Fruit fly (Drosophila melanogaster) whole organism, wandering third instar larva: ENCODE data around the gene Msp300.

Experiments
- Abd-B ChIP-seq: fragments of >200 bp; optimal IDR thresholded peaks from 2 replicates; lab custom pipeline; 2017; ENCODE audit warnings: missing biosample characterization, missing genetic modification characterization
- CG32264 ChIP-seq: fragments of 200-800 bp; sonication (Bioruptor generic); optimal IDR thresholded peaks from 2 replicates; lab custom pipeline; 2016; ENCODE audit warnings: missing biosample characterization, missing genetic modification characterization
- CG9705 ChIP-seq: fragments of 200-800 bp; sonication (Bioruptor generic); optimal IDR thresholded peaks from 2 replicates; lab custom pipeline; 2018; ENCODE audit warnings: missing biosample characterization, mild to moderate bottlenecking, missing genetic modification characterization
- CrebA ChIP-seq: fragments of 200-800 bp; sonication (Bioruptor generic); optimal IDR thresholded peaks from 2 replicates; lab custom pipeline; 2016; ENCODE audit warnings: missing biosample characterization, mild to moderate bottlenecking, missing genetic modification characterization, borderline replicate concordance
- Dfd ChIP-seq: fragments of >200 bp; optimal IDR thresholded peaks from 2 replicates; lab custom pipeline; 2017; ENCODE audit warnings: missing biosample characterization, missing genetic modification characterization
- Dif ChIP-seq: fragments of 200-275, 200-300 bp; sonication (Bioruptor generic); optimal IDR thresholded peaks from 2 replicates; lab custom pipeline; 2018; ENCODE audit warnings: missing biosample characterization, missing genetic modification characterization; ENCODE audit not compliant: partially characterized antibody
- GATAd ChIP-seq: sonication (Bioruptor generic); optimal IDR thresholded peaks from 2 replicates; lab custom pipeline; 2016; ENCODE audit warnings: missing biosample characterization, missing genetic modification characterization
- HLH106 ChIP-seq: fragments of 200-800 bp; optimal IDR thresholded peaks from 3 replicates; lab custom pipeline; 2019; ENCODE audit warnings: missing biosample characterization, mild to moderate bottlenecking, missing genetic modification characterization, moderate library complexity
- Hnf4 ChIP-seq: fragments of 200-800 bp; sonication (Bioruptor generic); optimal IDR thresholded peaks from 2 replicates; lab custom pipeline; 2016; ENCODE audit warnings: missing biosample characterization, mild to moderate bottlenecking, missing genetic modification characterization
- Hr78 ChIP-seq: fragments of >200 bp; optimal IDR thresholded peaks from 2 replicates; lab custom pipeline; 2017; ENCODE audit warnings: missing biosample characterization, missing genetic modification characterization
- Hr83 ChIP-seq: fragments of 200-300 bp; sonication (Bioruptor generic); optimal IDR thresholded peaks from 2 replicates; lab custom pipeline; 2016; ENCODE audit warnings: missing biosample characterization, mild to moderate bottlenecking, missing genetic modification characterization, moderate library complexity; ENCODE audit not compliant: poor library complexity, severe bottlenecking
- Jra ChIP-seq: sonication (Bioruptor generic); optimal IDR thresholded peaks from 2 replicates; lab custom pipeline; 2016; ENCODE audit warnings: missing biosample characterization, missing genetic modification characterization
- Mio ChIP-seq: sonication (Bioruptor generic); optimal IDR thresholded peaks from 2 replicates; lab custom pipeline; 2016; ENCODE audit warnings: missing biosample characterization, missing genetic modification characterization
- Myc ChIP-seq: fragments of >200 bp; optimal IDR thresholded peaks from 2 replicates; lab custom pipeline; 2017
- OdsH ChIP-seq: fragments of 200-800 bp; sonication (Bioruptor generic); optimal IDR thresholded peaks from 2 replicates; lab custom pipeline; 2016; ENCODE audit warnings: missing biosample characterization, mild to moderate bottlenecking, missing genetic modification characterization
- Rel ChIP-seq, 2 experiments: fragments of 200-800 bp; sonication (Bioruptor generic) in 1 of 2; optimal IDR thresholded peaks; 2 replicates in 1 of 2; 3 replicates in 1 of 2; lab custom pipeline; 2016 to 2019; ENCODE audit warnings: mild to moderate bottlenecking in 2 of 2, missing biosample characterization in 2 of 2, missing genetic modification characterization in 2 of 2, moderate library complexity in 1 of 2
- Sp1 ChIP-seq: fragments of 200-800 bp; sonication (Bioruptor generic); optimal IDR thresholded peaks from 3 replicates; lab custom pipeline; 2019; ENCODE audit warnings: missing biosample characterization, mild to moderate bottlenecking, missing genetic modification characterization, moderate library complexity
- br ChIP-seq: fragments of 200-800 bp; sonication (Bioruptor generic); optimal IDR thresholded peaks from 2 replicates; lab custom pipeline; 2016; ENCODE audit warnings: missing biosample characterization, missing genetic modification characterization
- brk ChIP-seq: fragments of 200-800 bp; sonication (Bioruptor generic); optimal IDR thresholded peaks from 2 replicates; lab custom pipeline; 2016; ENCODE audit warnings: missing biosample characterization, mild to moderate bottlenecking, missing genetic modification characterization
- dl ChIP-seq, 2 experiments: fragments of 175-275, 200-275 bp in 1 of 2; fragments of 200-275 bp in 1 of 2; sonication (Bioruptor generic); optimal IDR thresholded peaks; lab custom pipeline; 2018; ENCODE audit warnings: mild to moderate bottlenecking in 2 of 2, missing biosample characterization in 2 of 2, missing genetic modification characterization in 2 of 2, moderate library complexity in 2 of 2; ENCODE audit not compliant: partially characterized antibody in 2 of 2, insufficient read depth in 1 of 2
- dmrt93B ChIP-seq: fragments of 200-800 bp; sonication (Bioruptor generic); optimal IDR thresholded peaks from 2 replicates; lab custom pipeline; 2018; ENCODE audit warnings: missing biosample characterization, mild to moderate bottlenecking, missing genetic modification characterization
- dsf ChIP-seq: sonication (Bioruptor generic); optimal IDR thresholded peaks from 2 replicates; lab custom pipeline; 2016; ENCODE audit warnings: missing biosample characterization, missing genetic modification characterization, borderline replicate concordance
- ey ChIP-seq: fragments of 200-800 bp; sonication (Bioruptor generic); optimal IDR thresholded peaks from 2 replicates; lab custom pipeline; 2016; ENCODE audit warnings: missing biosample characterization, missing genetic modification characterization
- foxo ChIP-seq, 2 experiments: fragments of 200-800 bp; sonication (Bioruptor generic); optimal IDR thresholded peaks; 2 replicates in 1 of 2; 3 replicates in 1 of 2; lab custom pipeline; 2016 to 2017; ENCODE audit warnings: missing biosample characterization in 2 of 2, missing genetic modification characterization in 2 of 2
- fru ChIP-seq: fragments of 200-800 bp; sonication (Bioruptor generic); optimal IDR thresholded peaks from 3 replicates; lab custom pipeline; 2016; ENCODE audit warnings: missing biosample characterization, mild to moderate bottlenecking, missing genetic modification characterization
- h ChIP-seq: fragments of 200-800 bp; sonication (Bioruptor generic); optimal IDR thresholded peaks from 3 replicates; lab custom pipeline; 2016; ENCODE audit warnings: missing biosample characterization, mild to moderate bottlenecking, missing genetic modification characterization
- jim ChIP-seq: fragments of 175-275, 200-325 bp; sonication (Bioruptor generic); optimal IDR thresholded peaks from 2 replicates; lab custom pipeline; 2016; ENCODE audit warnings: missing biosample characterization, mild to moderate bottlenecking, missing genetic modification characterization
- lola ChIP-seq: fragments of >200 bp; optimal IDR thresholded peaks from 2 replicates; lab custom pipeline; 2017; ENCODE audit warnings: missing biosample characterization, missing genetic modification characterization
- pan ChIP-seq: fragments of >200 bp; optimal IDR thresholded peaks from 2 replicates; lab custom pipeline; 2017
- psq ChIP-seq: fragments of 200-800 bp; sonication (Bioruptor generic); optimal IDR thresholded peaks from 3 replicates; lab custom pipeline; 2017; ENCODE audit warnings: missing biosample characterization, mild to moderate bottlenecking, missing genetic modification characterization, moderate library complexity
- rgr ChIP-seq: fragments of 200-800 bp; sonication (Bioruptor generic); optimal IDR thresholded peaks from 3 replicates; lab custom pipeline; 2016; ENCODE audit warnings: missing biosample characterization, mild to moderate bottlenecking, missing genetic modification characterization
- sv ChIP-seq: fragments of 200-800 bp; sonication (Bioruptor generic); optimal IDR thresholded peaks from 3 replicates; lab custom pipeline; 2016; ENCODE audit warnings: missing biosample characterization, missing genetic modification characterization
- tai ChIP-seq: sonication (Bioruptor generic); optimal IDR thresholded peaks from 2 replicates; lab custom pipeline; 2016; ENCODE audit warnings: missing biosample characterization, missing genetic modification characterization
- usp ChIP-seq: fragments of >200 bp; optimal IDR thresholded peaks from 2 replicates; lab custom pipeline; 2017; ENCODE audit warnings: missing biosample characterization, missing genetic modification characterization
- woc ChIP-seq: sonication (Bioruptor generic); optimal IDR thresholded peaks from 2 replicates; lab custom pipeline; 2016; ENCODE audit warnings: missing biosample characterization, mild to moderate bottlenecking, missing genetic modification characterization

Msp300 gene

dm6 chr2L:5088649-5089270, 11.9 kb upstream of the Msp300 start:
- TF ChIP-seq Sp1 (GFP tag; lab: Kevin White, UChicago) = no peak
- TF ChIP-seq Abd-B (GFP tag; lab: Kevin White, UChicago) = no peak
- no peak for TF ChIP-seq Hnf4 (GFP tag; lab: Kevin White, UChicago)
- no peak for TF ChIP-seq pan (lab: Kevin White, UChicago)
- TF ChIP-seq rgr (GFP tag; lab: Kevin White, UChicago) = no peak
- no peak for TF ChIP-seq sv
- no peak for TF ChIP-seq GATAd (GFP tag; lab: Kevin White, UChicago)
- TF ChIP-seq HLH106 (tag; lab: Kevin White, UChicago) = no peak
- no peak for TF ChIP-seq Dfd
- TF ChIP-seq dl (GFP tag; optimal IDR thresholded peaks at IDR 0.05; lab: Kevin White, UChicago; ENCODE audit: insufficient read depth in 1 of 2, partially characterized antibody in 2 of 2) = no peak
- TF ChIP-seq CrebA (GFP tag; lab: Kevin White, UChicago) = no peak
- no peak for TF ChIP-seq lola (GFP tag; lab: Kevin White, UChicago)
- no peak for TF ChIP-seq OdsH (GFP tag; lab: Kevin White, UChicago)
- TF ChIP-seq Mio = no peak
- no peak for TF ChIP-seq h (GFP tag; lab: Kevin White, UChicago)

- no peak for TF ChIP-seq woc (GFP tag; lab: Kevin White, UChicago)
- TF ChIP-seq ey (GFP tag; lab: Kevin White, UChicago) = no peak
- no peak for TF ChIP-seq usp (GFP tag; lab: Kevin White, UChicago)
- no peak for TF ChIP-seq Hr78
- no peak for TF ChIP-seq br (GFP tag; lab: Kevin White, UChicago)
- no peak for TF ChIP-seq tai (GFP tag; lab: Kevin White, UChicago)
- TF ChIP-seq jim (GFP tag; lab: Kevin White, UChicago) = no peak
- no peak for TF ChIP-seq brk
- TF ChIP-seq dmrt93B = no peak
- TF ChIP-seq Rel (GFP tag; optimal IDR thresholded peaks at IDR 0.05; lab: Kevin White, UChicago) = no peak
- TF ChIP-seq Rel (tag; optimal IDR thresholded peaks at IDR 0.05; lab: Kevin White, UChicago) = no peak
- no peak for TF ChIP-seq h (GFP tag; lab: Kevin White, UChicago)
- no peak for TF ChIP-seq pan (lab: Kevin White, UChicago)
- no peak for TF ChIP-seq Dif (GFP tag; lab: Kevin White, UChicago)
- no peak for TF ChIP-seq Sp1 (GFP tag; lab: Kevin White, UChicago)
- no peak for TF ChIP-seq GATAd (GFP tag; lab: Kevin White, UChicago)
- TF ChIP-seq Myc (lab: Kevin White, UChicago) = no peak
- no peak for TF ChIP-seq fru (GFP tag; lab: Kevin White, UChicago)
Observed at dm6 chr2L:5089642-5090041, 11.0 kb upstream of the Msp300 start.

- TF ChIP-seq Rel (GFP tag; optimal IDR thresholded peaks at IDR 0.05; lab: Kevin White, UChicago) (no peak), Rel (tag; optimal IDR thresholded peaks at IDR 0.05; lab: Kevin White, UChicago) (no peak), CG9705 (no peak), dsf (GFP tag; lab: Kevin White, UChicago) (no peak), Sp1 (GFP tag; lab: Kevin White, UChicago) (no peak), psq (GFP tag; lab: Kevin White, UChicago) (no peak), Jra (no peak), CrebA (GFP tag; lab: Kevin White, UChicago) (no peak), Dfd (no peak), OdsH (GFP tag; lab: Kevin White, UChicago) (no peak), pan (lab: Kevin White, UChicago) (no peak), lola (GFP tag; lab: Kevin White, UChicago) (no peak), brk (no peak), CG32264 (GFP tag; lab: Kevin White, UChicago) (no peak), usp (GFP tag; lab: Kevin White, UChicago) (no peak), dmrt93B (no peak)
- TF ChIP-seq, all 38 proteins: peak for 0
Observed at dm6 chr2L:5090352-5090751, 10.3 kb upstream of the Msp300 start.

dm6 chr2L:5092145-5092544, 8.5 kb upstream of the Msp300 start:
- TF ChIP-seq usp (GFP tag; lab: Kevin White, UChicago) = no peak
- TF ChIP-seq dsf (GFP tag; lab: Kevin White, UChicago) = no peak
- TF ChIP-seq brk = no peak
- TF ChIP-seq CrebA (GFP tag; lab: Kevin White, UChicago) = no peak
- no peak for TF ChIP-seq Mio
- no peak for TF ChIP-seq Dfd
- peak; percentile 8 for TF ChIP-seq fru (GFP tag; lab: Kevin White, UChicago)
- no peak for TF ChIP-seq Hr83 (GFP tag; lab: Kevin White, UChicago)
- TF ChIP-seq pan (lab: Kevin White, UChicago) = no peak
- no peak for TF ChIP-seq GATAd (GFP tag; lab: Kevin White, UChicago)
- TF ChIP-seq br (GFP tag; lab: Kevin White, UChicago) = peak; percentile 52
- TF ChIP-seq psq (GFP tag; lab: Kevin White, UChicago) = no peak
- TF ChIP-seq h (GFP tag; lab: Kevin White, UChicago) = no peak
- TF ChIP-seq foxo (GFP tag; optimal IDR thresholded peaks at IDR 0.05; lab: Kevin White, UChicago) = no peak
- TF ChIP-seq lola (GFP tag; lab: Kevin White, UChicago) = no peak
- TF ChIP-seq ey (GFP tag; lab: Kevin White, UChicago) = peak; percentile 47
- TF ChIP-seq rgr (GFP tag; lab: Kevin White, UChicago) = no peak
- no peak for TF ChIP-seq CG32264 (GFP tag; lab: Kevin White, UChicago)
